Worm (Caenorhabditis elegans): ENCODE data around the gene bath-2.
"Not testable (repeated sequence)": the region's sequence is repeated elsewhere in the genome, so short reads cannot be mapped to it uniquely, and the experiment has no call there.

The bath-2 gene

ce11 chrII:1922665-1923187 lies at the start of gene bath-2, which contains the start of gene F52C6.4:
Gene bath-2, minus strand, starts transcription at chrII:1922765.
Gene F52C6.4, plus strand, starts transcription at chrII:1923137.
- TF ChIP-seq fkh-6 (tag; optimal IDR thresholded peaks at IDR 0.05) (no peak), hlh-6 (tag; optimal IDR thresholded peaks at IDR 0.05) (no peak), T23F11.4 (GFP tag; optimal IDR thresholded peaks at IDR 0.05) (no peak), che-1 (tag; optimal IDR thresholded peaks at IDR 0.05) (no peak), hlh-30 (tag; optimal IDR thresholded peaks at IDR 0.05; ENCODE audit: insufficient read depth) (no peak), ceh-30 (tag; optimal IDR thresholded peaks at IDR 0.05) (no peak), madf-2 (tag; optimal IDR thresholded peaks at IDR 0.05) (no peak), ceh-24 (tag; optimal IDR thresholded peaks at IDR 0.05) (no peak), C08G9.2 (tag; optimal IDR thresholded peaks at IDR 0.05) (no peak), pha-2 (tag; optimal IDR thresholded peaks at IDR 0.05) (no peak), ama-1 (optimal IDR thresholded peaks at IDR 0.05) (no peak), odd-2 (tag; optimal IDR thresholded peaks at IDR 0.05) (no peak), ceh-9 (tag; optimal IDR thresholded peaks at IDR 0.05) (no peak), unc-86 (tag; optimal IDR thresholded peaks at IDR 0.05) (no peak), fax-1 (tag; optimal IDR thresholded peaks at IDR 0.05) (no peak), ceh-22 (tag; optimal IDR thresholded peaks at IDR 0.05) (no peak), pat-9 (tag; optimal IDR thresholded peaks at IDR 0.05) (no peak), ceh-19 (GFP tag; optimal IDR thresholded peaks at IDR 0.05) (no peak), pha-4 (tag; optimal IDR thresholded peaks at IDR 0.05) (no peak)

ce11 chrII:1955568-1955967 lies 33.0 kb upstream of the bath-2 start, which contains the start of gene math-49:
Gene math-49, minus strand, starts transcription at chrII:1955668.
- TF ChIP-seq elt-4 (tag; optimal IDR thresholded peaks at IDR 0.05); T23F11.4 (GFP tag; optimal IDR thresholded peaks at IDR 0.05); sox-2 (GFP tag; IDR thresholded peaks at IDR 0.05): not testable (repeated sequence)

- TF ChIP-seq elt-2 (tag; optimal IDR thresholded peaks at IDR 0.05) = peak; percentile 99
- no peak for TF ChIP-seq C08G9.2 (tag; optimal IDR thresholded peaks at IDR 0.05)
These were observed 26.6 kb upstream of the bath-2 start for ce11 chrII:1949119-1949518.

DNA sequence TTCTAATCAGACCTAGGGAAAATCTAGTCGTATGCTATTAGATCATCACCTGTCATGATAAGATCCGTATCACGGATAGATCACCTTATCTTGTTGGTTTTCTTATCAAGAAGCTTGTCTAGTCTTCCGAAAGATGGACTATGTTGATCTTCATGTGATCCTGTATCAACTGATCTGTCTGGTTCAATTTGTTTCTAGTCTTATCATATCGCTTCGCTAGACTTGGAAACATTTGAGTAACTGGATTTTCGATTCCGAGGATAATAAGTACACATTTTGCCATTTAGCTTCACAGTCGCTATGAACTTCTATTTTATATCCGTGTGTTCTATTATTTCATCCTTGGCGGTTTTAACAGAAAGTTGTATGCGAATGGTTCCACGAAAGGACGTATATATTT lies 25.8 kb upstream of the bath-2 start, which contains the start of gene ZK250.2:
ZK250.2 (plus strand) TSS at position 301 of the 400 bp plus-strand sequence.
- TF ChIP-seq ref-2, hlh-15, nfya-1 (tag; optimal IDR thresholded peaks at IDR 0.05): not testable (repeated sequence)

DNA sequence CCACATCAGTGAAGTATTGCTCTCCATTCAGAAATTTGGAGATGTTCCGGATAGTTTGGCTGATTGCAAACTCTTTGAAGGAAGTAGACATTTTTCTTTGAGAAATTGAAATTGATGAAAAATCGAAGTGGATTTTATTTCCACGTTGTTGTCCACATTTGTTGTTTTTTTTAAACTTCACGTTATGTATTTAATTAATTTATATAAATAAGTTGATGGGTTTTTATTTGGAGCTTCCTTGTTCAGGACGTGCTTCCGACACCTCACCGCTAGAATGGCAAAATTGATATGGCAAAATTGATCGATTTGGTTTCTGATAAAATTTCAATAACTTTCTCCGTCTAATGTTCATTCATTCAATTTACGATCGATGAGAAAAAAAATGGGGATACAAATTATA lies 23.9 kb upstream of the bath-2 start, which contains the start of gene math-48:
math-48 (minus strand) TSS at position 101 of the 400 bp plus-strand sequence.
- no peak for TF ChIP-seq fkh-10 (GFP tag; optimal IDR thresholded peaks at IDR 0.05)
- TF ChIP-seq C08G9.2 (tag; optimal IDR thresholded peaks at IDR 0.05) = no peak
- no peak for TF ChIP-seq tbx-7 (tag; optimal IDR thresholded peaks at IDR 0.05)
- no peak for TF ChIP-seq ceh-24 (tag; optimal IDR thresholded peaks at IDR 0.05)

ce11 chrII:1945093-1945492 lies 22.5 kb upstream of the bath-2 start, which contains the start of gene ZK250.14:
Gene ZK250.14, minus strand, starts transcription at chrII:1945193.
- no peak for TF ChIP-seq zip-5 (tag; optimal IDR thresholded peaks at IDR 0.05)
- no peak for TF ChIP-seq ztf-16 (tag; optimal IDR thresholded peaks at IDR 0.05)
- TF ChIP-seq nhr-232 (tag; optimal IDR thresholded peaks at IDR 0.05) = no peak
- TF ChIP-seq sox-4 (tag; optimal IDR thresholded peaks at IDR 0.05) = no peak
- TF ChIP-seq unc-42 (tag; optimal IDR thresholded peaks at IDR 0.05) = no peak
- no peak for TF ChIP-seq elt-2 (tag; optimal IDR thresholded peaks at IDR 0.05)
- no peak for TF ChIP-seq dmd-4 (tag; optimal IDR thresholded peaks at IDR 0.05; ENCODE audit: borderline replicate concordance)
- no peak for TF ChIP-seq dve-1 (tag; optimal IDR thresholded peaks at IDR 0.05)
- no peak for TF ChIP-seq nhr-11 (tag; optimal IDR thresholded peaks at IDR 0.05)
- no peak for TF ChIP-seq hlh-13 (GFP tag; optimal IDR thresholded peaks at IDR 0.05)
- no peak for TF ChIP-seq pha-4 (tag; optimal IDR thresholded peaks at IDR 0.05)
- TF ChIP-seq elt-4 (tag; optimal IDR thresholded peaks at IDR 0.05) = no peak
- no peak for TF ChIP-seq F13H6.1 (tag; optimal IDR thresholded peaks at IDR 0.05)
